Fruit fly (Drosophila melanogaster): Measurements from ENCODE around the gene Rph.

The Rph gene

DNA sequence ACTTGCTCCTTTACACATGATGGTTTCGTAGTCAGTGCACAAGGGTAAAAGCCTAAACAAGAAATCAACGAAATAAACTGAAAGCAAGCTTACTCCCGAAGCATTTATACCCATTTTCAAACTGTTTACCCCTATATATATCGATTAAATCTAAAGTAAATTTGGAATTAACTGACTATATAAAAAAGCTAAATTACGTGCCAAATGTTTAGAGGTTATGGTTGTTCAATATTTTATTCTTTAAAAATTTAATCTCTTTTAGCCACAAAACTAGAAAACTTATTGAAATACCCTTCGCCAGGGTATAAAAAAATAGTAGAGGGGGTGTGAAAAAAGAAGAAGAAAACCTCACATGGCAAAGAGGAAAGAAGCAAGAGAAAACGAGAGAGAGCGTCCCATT lies 25.7 kb downstream of the Rph start (continued):
- no peak for TF ChIP-seq Dad (GFP tag; optimal IDR thresholded peaks at IDR 0.05)
- peak; percentile 40; the same call in 1 of the 2 replicates for TF ChIP-seq ttk (GFP tag; IDR thresholded peaks at IDR 0.05)
- no peak for TF ChIP-seq Mrtf (GFP tag; IDR thresholded peaks at IDR 0.05)
- TF ChIP-seq Hand (GFP tag; optimal IDR thresholded peaks at IDR 0.05): peak; percentile 49
- peak; percentile 71 for TF ChIP-seq CG10267 (tag; optimal IDR thresholded peaks at IDR 0.05)
- TF ChIP-seq CG16779 (GFP tag; IDR thresholded peaks at IDR 0.05): no peak
- peak; percentile 59 for TF ChIP-seq lilli (GFP tag; optimal IDR thresholded peaks at IDR 0.05)
- TF ChIP-seq trh (GFP tag; optimal IDR thresholded peaks at IDR 0.05): peak; percentile 15
- no peak for TF ChIP-seq stc (GFP tag; IDR thresholded peaks at IDR 0.05)
- TF ChIP-seq shn (GFP tag; optimal IDR thresholded peaks at IDR 0.05): no peak
- peak; percentile 39 for TF ChIP-seq CG6854 (GFP tag; optimal IDR thresholded peaks at IDR 0.05)
- TF ChIP-seq peb (GFP tag; IDR thresholded peaks at IDR 0.05): no peak
- peak; percentile 23; the same call in 1 of the 2 replicates for TF ChIP-seq chm (GFP tag; IDR thresholded peaks at IDR 0.05)
- peak; percentile 74 for TF ChIP-seq Xrp1 (GFP tag; IDR thresholded peaks at IDR 0.05)
- no peak for TF ChIP-seq en (GFP tag; optimal IDR thresholded peaks at IDR 0.05)
- no peak for TF ChIP-seq CG1832 (GFP tag; optimal IDR thresholded peaks at IDR 0.05)
- TF ChIP-seq CG12769 (tag; optimal IDR thresholded peaks at IDR 0.05): no peak
- TF ChIP-seq CG8089 (GFP tag; optimal IDR thresholded peaks at IDR 0.05): no peak
- no peak for TF ChIP-seq btn (GFP tag; optimal IDR thresholded peaks at IDR 0.05)
- no peak for TF ChIP-seq Dref (GFP tag; IDR thresholded peaks at IDR 0.05)
- TF ChIP-seq CG7745 (tag; optimal IDR thresholded peaks at IDR 0.05): no peak
- TF ChIP-seq CG6765 (GFP tag; optimal IDR thresholded peaks at IDR 0.05): no peak
- TF ChIP-seq ac (GFP tag; optimal IDR thresholded peaks at IDR 0.05): no peak
- peak; percentile 46 for TF ChIP-seq oc (tag; optimal IDR thresholded peaks at IDR 0.05)
- TF ChIP-seq twi (tag; optimal IDR thresholded peaks at IDR 0.05): no peak
- TF ChIP-seq CG7372 (GFP tag; IDR thresholded peaks at IDR 0.05): no peak
- peak; percentile 10 for TF ChIP-seq NK7.1 (GFP tag; optimal IDR thresholded peaks at IDR 0.05)
- peak; percentile 54 for TF ChIP-seq lmd (GFP tag; IDR thresholded peaks at IDR 0.05)
- no peak for TF ChIP-seq pzg (GFP tag; optimal IDR thresholded peaks at IDR 0.05)
- TF ChIP-seq Hr3 (GFP tag; optimal IDR thresholded peaks at IDR 0.05): peak; percentile 65
- TF ChIP-seq CG17912 (GFP tag; optimal IDR thresholded peaks at IDR 0.05): no peak
- peak; percentile 25 for TF ChIP-seq mam (GFP tag; optimal IDR thresholded peaks at IDR 0.05)
- TF ChIP-seq CG2199 (GFP tag; IDR thresholded peaks at IDR 0.05): no peak
- peak; percentile 33 for TF ChIP-seq Vsx1 (GFP tag; optimal IDR thresholded peaks at IDR 0.05)
- TF ChIP-seq Dip2 (GFP tag; IDR thresholded peaks at IDR 0.05): no peak
- TF ChIP-seq emc (GFP tag; optimal IDR thresholded peaks at IDR 0.05): no peak
- TF ChIP-seq Bteb2 (GFP tag; optimal IDR thresholded peaks at IDR 0.05): peak; percentile 9
- no peak for TF ChIP-seq CG7357 (GFP tag; IDR thresholded peaks at IDR 0.05)
- peak; percentile 43 for TF ChIP-seq ind (GFP tag; optimal IDR thresholded peaks at IDR 0.05)
- TF ChIP-seq CG17328 (GFP tag; IDR thresholded peaks at IDR 0.05): peak; percentile 60; the same call in 1 of the 2 replicates
- no peak for TF ChIP-seq ftz-f1 (GFP tag; optimal IDR thresholded peaks at IDR 0.05)
- TF ChIP-seq br (optimal IDR thresholded peaks at IDR 0.05): no peak
- TF ChIP-seq CG6683 (GFP tag; optimal IDR thresholded peaks at IDR 0.05): peak; percentile 41
- peak; percentile 55 for TF ChIP-seq tap (tag; optimal IDR thresholded peaks at IDR 0.05)
- no peak for TF ChIP-seq Ravus (GFP tag; IDR thresholded peaks at IDR 0.05)
- TF ChIP-seq CG32772 (GFP tag; IDR thresholded peaks at IDR 0.05): no peak
- TF ChIP-seq ab (GFP tag; optimal IDR thresholded peaks at IDR 0.05): no peak
- TF ChIP-seq maf-S (GFP tag; optimal IDR thresholded peaks at IDR 0.05): peak; percentile 16
- TF ChIP-seq Fer1 (GFP tag; optimal IDR thresholded peaks at IDR 0.05): peak; percentile 70
- no peak for TF ChIP-seq CG5180 (GFP tag; optimal IDR thresholded peaks at IDR 0.05)
- TF ChIP-seq crc (GFP tag; optimal IDR thresholded peaks at IDR 0.05): no peak
- TF ChIP-seq C15 (GFP tag; IDR thresholded peaks at IDR 0.05): no peak
- no peak for TF ChIP-seq CG1647 (GFP tag; optimal IDR thresholded peaks at IDR 0.05)
- TF ChIP-seq Nf-YA (GFP tag; IDR thresholded peaks at IDR 0.05): no peak

All from whole organism, embryonic.